Worm (Caenorhabditis elegans) whole organism, L4 larva: ENCODE data around the gene F58B4.6.

Experiments used
- D1046.2 ChIP-seq: fragments of 200-800 bp; sonication (Bioruptor generic); IDR thresholded peaks from 2 replicates; pipeline ENCODE4 v1.3.6; 2022; ENCODE audit warnings: missing genetic modification characterization, missing compliant biosample characterization
- F37D6.2 ChIP-seq: sonication (generic microtip); optimal IDR thresholded peaks from 2 replicates; lab custom pipeline; 2016; ENCODE audit warnings: mild to moderate bottlenecking, missing genetic modification characterization, missing compliant biosample characterization
- F44E2.7 ChIP-seq: fragments of 200-800 bp; sonication (Bioruptor generic); IDR thresholded peaks from 2 replicates; pipeline ENCODE4 v2.1.2; 2022; ENCODE audit warnings: missing genetic modification characterization, missing compliant biosample characterization
- F49E8.2 ChIP-seq: sonication (generic microtip); optimal IDR thresholded peaks from 2 replicates; lab custom pipeline; 2016; ENCODE audit warnings: missing compliant biosample characterization, mild to moderate bottlenecking, missing genetic modification characterization, borderline replicate concordance
- T20F7.1 ChIP-seq: fragments of 200-800 bp; sonication (Bioruptor generic); optimal IDR thresholded peaks from 2 replicates; lab custom pipeline; 2018; ENCODE audit warnings: mild to moderate bottlenecking, missing genetic modification characterization, missing compliant biosample characterization
- T26A8.4 ChIP-seq: fragments of 200-800 bp; sonication (Bioruptor generic); IDR thresholded peaks from 2 replicates; pipeline ENCODE4 v1.3.6; 2022; ENCODE audit warnings: missing genetic modification characterization, missing compliant biosample characterization
- Y5F2A.4 ChIP-seq: fragments of 200-800 bp; sonication (Bioruptor generic); optimal IDR thresholded peaks from 2 replicates; lab custom pipeline; 2018; ENCODE audit warnings: mild to moderate bottlenecking, missing genetic modification characterization, missing compliant biosample characterization
- Y75B8A.6 ChIP-seq: fragments of 200-800 bp; sonication (Bioruptor generic); IDR thresholded peaks from 2 replicates; pipeline ENCODE4 v1.3.6; 2022; ENCODE audit warnings: missing genetic modification reagents, missing genetic modification characterization, missing compliant biosample characterization
- ZK337.2 ChIP-seq: fragments of 200-800 bp; sonication (Bioruptor generic); IDR thresholded peaks from 2 replicates; pipeline ENCODE4 v1.3.6; 2022; ENCODE audit warnings: missing genetic modification reagents, missing genetic modification characterization, missing compliant biosample characterization
- ZK546.5 ChIP-seq, 2 experiments: sonication (generic microtip); optimal IDR thresholded peaks; 2 replicates each; lab custom pipeline; 2017; ENCODE audit warnings: missing biosample characterization in 2 of 2, missing genetic modification characterization in 2 of 2
- aha-1 ChIP-seq: fragments of 150-350 bp; peaks from one replicate; lab custom pipeline; 2014; ENCODE audit warnings: missing biosample characterization, missing genetic modification characterization
- arid-1 ChIP-seq: fragments of 200-800 bp; sonication (Bioruptor generic); conservative IDR thresholded peaks from 2 replicates; pipeline ENCODE4 v1.3.6; 2022; ENCODE audit warnings: missing genetic modification reagents, missing genetic modification characterization, missing compliant biosample characterization
- ceh-44 ChIP-seq: fragments of 200-800 bp; sonication (Bioruptor generic); IDR thresholded peaks from 2 replicates; pipeline ENCODE4 v1.3.6; 2022; ENCODE audit warnings: missing genetic modification reagents, missing genetic modification characterization, missing compliant biosample characterization
- ceh-82 ChIP-seq: sonication (generic microtip); optimal IDR thresholded peaks from 2 replicates; lab custom pipeline; 2017; ENCODE audit warnings: missing biosample characterization, missing genetic modification characterization
- cey-2 ChIP-seq: sonication (generic microtip); optimal IDR thresholded peaks from 3 replicates; lab custom pipeline; 2017; ENCODE audit warnings: missing genetic modification characterization, mild to moderate bottlenecking, missing compliant biosample characterization, antibody characterized with exemption, borderline replicate concordance; ENCODE audit not compliant: insufficient read depth
- ctbp-1 ChIP-seq: fragments of 200-800 bp; sonication (Bioruptor generic); IDR thresholded peaks from 2 replicates; pipeline ENCODE4 v1.3.6; 2022; ENCODE audit warnings: missing genetic modification reagents, missing genetic modification characterization, missing compliant biosample characterization
- daf-12 ChIP-seq: fragments of 150-350 bp; optimal IDR thresholded peaks from 2 replicates; lab custom pipeline; 2014; ENCODE audit warnings: missing biosample characterization, missing genetic modification reagents, missing genetic modification characterization
- daf-19 ChIP-seq: fragments of 200-800 bp; sonication (Bioruptor generic); conservative IDR thresholded peaks from 2 replicates; pipeline ENCODE4 v1.3.6; 2022; ENCODE audit warnings: missing genetic modification characterization, missing compliant biosample characterization
- dmd-6 ChIP-seq: fragments of 200-800 bp; sonication (Bioruptor generic); IDR thresholded peaks from 2 replicates; pipeline ENCODE4 v1.3.6; 2022; ENCODE audit warnings: missing genetic modification reagents, missing genetic modification characterization, missing compliant biosample characterization
- dve-1 ChIP-seq: sonication (generic microtip); optimal IDR thresholded peaks from 2 replicates; lab custom pipeline; 2017; ENCODE audit warnings: antibody characterized with exemption, mild to moderate bottlenecking, missing genetic modification characterization, missing compliant biosample characterization; ENCODE audit not compliant: insufficient read depth
- egl-27 ChIP-seq: sonication (generic microtip); optimal IDR thresholded peaks from 3 replicates; lab custom pipeline; 2017; ENCODE audit warnings: missing biosample characterization, missing genetic modification reagents, missing genetic modification characterization
- hlh-30 ChIP-seq: sonication (generic microtip); optimal IDR thresholded peaks from 2 replicates; lab custom pipeline; 2017; ENCODE audit warnings: antibody characterized with exemption, mild to moderate bottlenecking, missing genetic modification characterization, missing compliant biosample characterization; ENCODE audit not compliant: insufficient read depth
- jun-1 ChIP-seq: fragments of 150-350 bp; optimal IDR thresholded peaks from 2 replicates; lab custom pipeline; 2014; ENCODE audit warnings: missing biosample characterization, missing genetic modification reagents, missing genetic modification characterization
- lin-13 ChIP-seq: fragments of 150-350 bp; optimal IDR thresholded peaks from 2 replicates; lab custom pipeline; 2014; ENCODE audit warnings: missing biosample characterization, missing genetic modification reagents, missing genetic modification characterization
- lin-29 ChIP-seq: fragments of 200-800 bp; sonication (Bioruptor generic); IDR thresholded peaks from 2 replicates; pipeline ENCODE4 v1.3.6; 2022; ENCODE audit warnings: missing genetic modification reagents, missing genetic modification characterization, missing compliant biosample characterization
- lin-39 ChIP-seq: fragments of 150-350 bp; optimal IDR thresholded peaks from 2 replicates; lab custom pipeline; 2014; ENCODE audit warnings: missing biosample characterization, missing genetic modification reagents, missing genetic modification characterization
- mdl-1 ChIP-seq, 2 experiments: fragments of 150-350 bp in 1 of 2; sonication (generic microtip) in 1 of 2; optimal IDR thresholded peaks; 2 replicates each; lab custom pipeline; 2014 to 2017; ENCODE audit warnings: missing biosample characterization in 2 of 2, missing genetic modification characterization in 2 of 2
- mdt-29 ChIP-seq: fragments of 200-800 bp; sonication (Bioruptor generic); IDR thresholded peaks from 2 replicates; pipeline ENCODE4 v1.3.6; 2022; ENCODE audit warnings: missing genetic modification reagents, missing genetic modification characterization, missing compliant biosample characterization
- mxl-3 ChIP-seq: fragments of 200-800 bp; sonication (Bioruptor generic); optimal IDR thresholded peaks from 2 replicates; lab custom pipeline; 2018; ENCODE audit warnings: mild to moderate bottlenecking, missing genetic modification characterization, missing compliant biosample characterization
- nhr-102 ChIP-seq: sonication (generic microtip); optimal IDR thresholded peaks from 2 replicates; lab custom pipeline; 2016; ENCODE audit warnings: mild to moderate bottlenecking, missing genetic modification characterization, moderate library complexity, missing compliant biosample characterization
- nhr-11 ChIP-seq: fragments of 150-350 bp; optimal IDR thresholded peaks from 2 replicates; lab custom pipeline; 2014; ENCODE audit warnings: missing biosample characterization, missing genetic modification characterization
- nhr-111 ChIP-seq: fragments of 200-800 bp; sonication (Bioruptor generic); optimal IDR thresholded peaks from 2 replicates; lab custom pipeline; 2018; ENCODE audit warnings: mild to moderate bottlenecking, missing genetic modification characterization, missing compliant biosample characterization
- nhr-25 ChIP-seq: sonication (generic microtip); optimal IDR thresholded peaks from 2 replicates; lab custom pipeline; 2017; ENCODE audit warnings: missing genetic modification characterization, mild to moderate bottlenecking, missing compliant biosample characterization, antibody characterized with exemption, moderate library complexity, borderline replicate concordance; ENCODE audit not compliant: insufficient read depth
- pha-4 ChIP-seq, 2 experiments: fragments of 150-350 bp in 1 of 2; fragments of 200-800 bp in 1 of 2; sonication (Bioruptor generic) in 1 of 2; IDR thresholded peaks in 1 of 2; optimal IDR thresholded peaks in 1 of 2; 2 replicates each; pipeline versions ENCODE4 v1.3.6 to Lab custom; 2014 to 2022; ENCODE audit warnings: missing genetic modification characterization in 2 of 2, missing genetic modification reagents in 2 of 2, missing biosample characterization in 1 of 2, missing compliant biosample characterization in 1 of 2
- php-3 ChIP-seq: fragments of 200-800 bp; sonication (Bioruptor generic); IDR thresholded peaks from 2 replicates; pipeline ENCODE4 v1.3.6; 2022; ENCODE audit warnings: missing genetic modification reagents, missing genetic modification characterization, missing compliant biosample characterization
- pqm-1 ChIP-seq: sonication (generic microtip); optimal IDR thresholded peaks from 2 replicates; lab custom pipeline; 2017; ENCODE audit warnings: missing biosample characterization, missing genetic modification characterization
- saeg-2 ChIP-seq: fragments of 200-800 bp; sonication (Bioruptor generic); IDR thresholded peaks from 2 replicates; pipeline ENCODE4 v1.3.6; 2022; ENCODE audit warnings: missing genetic modification reagents, missing genetic modification characterization, missing compliant biosample characterization
- sdz-12 ChIP-seq: fragments of 200-800 bp; sonication (Bioruptor generic); optimal IDR thresholded peaks from 2 replicates; lab custom pipeline; 2018; ENCODE audit warnings: mild to moderate bottlenecking, missing genetic modification characterization, missing compliant biosample characterization
- snpc-1.2 ChIP-seq: fragments of 200-800 bp; sonication (Bioruptor generic); IDR thresholded peaks from 2 replicates; pipeline ENCODE4 v1.3.6; 2022; ENCODE audit warnings: missing genetic modification reagents, missing genetic modification characterization, missing compliant biosample characterization
- spr-1 ChIP-seq: sonication (generic microtip); optimal IDR thresholded peaks from 2 replicates; lab custom pipeline; 2016; ENCODE audit warnings: mild to moderate bottlenecking, missing genetic modification characterization, missing compliant biosample characterization
- tra-1 ChIP-seq: fragments of 200-800 bp; sonication (Bioruptor generic); IDR thresholded peaks from 2 replicates; pipeline ENCODE4 v1.3.6; 2022; ENCODE audit warnings: missing genetic modification reagents, missing genetic modification characterization, missing compliant biosample characterization
- unc-130 ChIP-seq: sonication (generic microtip); optimal IDR thresholded peaks from 2 replicates; lab custom pipeline; 2016; ENCODE audit warnings: missing genetic modification reagents, missing genetic modification characterization, missing compliant biosample characterization
- unc-62 ChIP-seq, 3 experiments: fragments of 150-350 bp in 1 of 3; sonication (generic microtip); optimal IDR thresholded peaks in 2 of 3; peaks in 1 of 3; 1 replicate in 1 of 3; 2 replicates in 2 of 3; lab custom pipeline; 2014 to 2017; ENCODE audit warnings: missing biosample characterization in 3 of 3, missing genetic modification characterization in 3 of 3, missing genetic modification reagents in 3 of 3, missing genotype in 1 of 3
- vab-7 ChIP-seq: fragments of 200-800 bp; sonication (Bioruptor generic); IDR thresholded peaks from 2 replicates; pipeline ENCODE4 v1.3.6; 2022; ENCODE audit warnings: missing genetic modification reagents, missing genetic modification characterization, missing compliant biosample characterization
- zag-1 ChIP-seq: fragments of 150-350 bp; optimal IDR thresholded peaks from 2 replicates; lab custom pipeline; 2014; ENCODE audit warnings: missing biosample characterization, missing genetic modification characterization
- zip-11 ChIP-seq: fragments of 200-800 bp; sonication (Bioruptor generic); IDR thresholded peaks from 2 replicates; pipeline ENCODE4 v1.3.6; 2022; ENCODE audit warnings: missing genetic modification characterization, missing compliant biosample characterization
- zip-2 ChIP-seq: fragments of 150-350 bp; optimal IDR thresholded peaks from 2 replicates; lab custom pipeline; 2014; ENCODE audit warnings: missing biosample characterization, missing genetic modification characterization
- ztf-7 ChIP-seq: fragments of 150-350 bp; optimal IDR thresholded peaks from 2 replicates; lab custom pipeline; 2014; ENCODE audit warnings: missing biosample characterization, missing genetic modification characterization

The F58B4.6 gene

ce11 chrV:10877808-10878600 is 46.8 kb upstream of the F58B4.6 start (continued):
- TF ChIP-seq php-3 (GFP tag; lab: Robert Waterston, UW) = peak; percentile 79
- TF ChIP-seq dmd-6 (GFP tag; lab: Robert Waterston, UW) = peak; percentile 80
- TF ChIP-seq ZK546.5 (tag; optimal IDR thresholded peaks at IDR 0.05; lab: Kevin White, UChicago) = no peak
- TF ChIP-seq mxl-3 = no peak
- TF ChIP-seq Y75B8A.6 (GFP tag; lab: Robert Waterston, UW) = no peak
- TF ChIP-seq nhr-102 (tag; lab: Kevin White, UChicago) = no peak
- no peak for TF ChIP-seq lin-39
- no peak for TF ChIP-seq zip-2 (tag; lab: Kevin White, UChicago)
- TF ChIP-seq vab-7 (GFP tag; lab: Robert Waterston, UW) = no peak
- TF ChIP-seq F44E2.7 (GFP tag; lab: Robert Waterston, UW) = no peak
- no peak for TF ChIP-seq Y5F2A.4 (GFP tag; lab: Kevin White, UChicago)
- TF ChIP-seq zip-11 (GFP tag; lab: Robert Waterston, UW) = no peak
- no peak for TF ChIP-seq daf-12 (tag; lab: Kevin White, UChicago)
- TF ChIP-seq D1046.2 (GFP tag; lab: Robert Waterston, UW) = no peak
- no peak for TF ChIP-seq nhr-111 (GFP tag; lab: Kevin White, UChicago)
- no peak for TF ChIP-seq F49E8.2 (tag; lab: Kevin White, UChicago)
- TF ChIP-seq ztf-7 (tag; lab: Kevin White, UChicago) = no peak
- TF ChIP-seq unc-130 (GFP tag; lab: Kevin White, UChicago) = no peak
- no peak for TF ChIP-seq ceh-82 (tag; lab: Kevin White, UChicago)
- TF ChIP-seq T20F7.1 (GFP tag; lab: Kevin White, UChicago) = no peak
- TF ChIP-seq cey-2 (tag; lab: Kevin White, UChicago) = no peak
- no peak for TF ChIP-seq ceh-44 (GFP tag; lab: Robert Waterston, UW)
- no peak for TF ChIP-seq lin-29 (GFP tag; lab: Robert Waterston, UW)
- TF ChIP-seq ZK337.2 (GFP tag; lab: Robert Waterston, UW) = no peak
- peak; percentile 79 for TF ChIP-seq pqm-1
- no peak for TF ChIP-seq daf-19 (GFP tag; lab: Robert Waterston, UW)
- no peak for TF ChIP-seq zag-1 (tag; lab: Kevin White, UChicago)
- no peak for TF ChIP-seq sdz-12
- TF ChIP-seq arid-1 (GFP tag; lab: Robert Waterston, UW) = no peak
- no peak for TF ChIP-seq tra-1 (GFP tag; lab: Robert Waterston, UW)
- TF ChIP-seq lin-13 (GFP tag; lab: Kevin White, UChicago) = no peak
- peak; percentile 45 for TF ChIP-seq dve-1 (tag; lab: Kevin White, UChicago)
- TF ChIP-seq nhr-11 (tag; lab: Kevin White, UChicago) = no peak
- TF ChIP-seq saeg-2 (GFP tag; lab: Robert Waterston, UW) = no peak
- TF ChIP-seq T26A8.4 (GFP tag; lab: Robert Waterston, UW) = no peak
- TF ChIP-seq snpc-1.2 (GFP tag; lab: Robert Waterston, UW) = no peak
- no peak for TF ChIP-seq ctbp-1 (GFP tag; lab: Robert Waterston, UW)
- no peak for TF ChIP-seq hlh-30 (tag; lab: Kevin White, UChicago)
- TF ChIP-seq egl-27 (tag; lab: Kevin White, UChicago) = no peak
- no peak for TF ChIP-seq nhr-25
- no peak for TF ChIP-seq jun-1
- TF ChIP-seq spr-1 (tag; lab: Kevin White, UChicago) = no peak
- TF ChIP-seq F37D6.2 (tag; lab: Kevin White, UChicago) = no peak
- no peak for TF ChIP-seq mdl-1 (tag; optimal IDR thresholded peaks at IDR 0.05; lab: Kevin White, UChicago)
- no peak for TF ChIP-seq mdt-29 (GFP tag; lab: Robert Waterston, UW)
- TF ChIP-seq unc-62 (GFP tag; optimal IDR thresholded peaks at IDR 0.05 in 1 of 2; lab: Kevin White, UChicago) = no peak
- no peak for TF ChIP-seq unc-62 (tag; optimal IDR thresholded peaks at IDR 0.05; lab: Kevin White, UChicago)
- peak; percentile 78 for TF ChIP-seq aha-1 (tag; lab: Kevin White, UChicago)
- TF ChIP-seq pha-4 (GFP tag; IDR thresholded peaks at IDR 0.05; lab: Robert Waterston, UW) = no peak
- no peak for TF ChIP-seq pha-4 (tag; optimal IDR thresholded peaks at IDR 0.05; lab: Kevin White, UChicago)
